Fruit fly (Drosophila melanogaster) whole organism, embryonic: ENCODE measurements around the gene CG45011.

Experiments used
- Adf1 ChIP-seq: fragments of 200-800 bp; sonication (Bioruptor generic); IDR thresholded peaks from 2 replicates; pipeline ENCODE4 v1.3.6; 2022; ENCODE audit warnings: missing biosample characterization, missing genetic modification characterization
- Awh ChIP-seq: fragments of 200-800 bp; sonication (Bioruptor generic); IDR thresholded peaks from 2 replicates; pipeline ENCODE4, ENCODE4 v1.3.6; 2022; ENCODE audit warnings: missing biosample characterization, missing genetic modification characterization
- B-H2 ChIP-seq: fragments of 200-800 bp; sonication (Bioruptor generic); optimal IDR thresholded peaks from 2 replicates; lab custom pipeline; 2018; ENCODE audit warnings: missing biosample characterization, mild to moderate bottlenecking, missing genetic modification characterization
- CG12155 ChIP-seq: fragments of 200-800 bp; sonication (Bioruptor generic); optimal IDR thresholded peaks from 3 replicates; lab custom pipeline; 2016; ENCODE audit warnings: missing biosample characterization, missing genetic modification characterization
- CG12744 ChIP-seq: fragments of 200-800 bp; sonication (Bioruptor generic); optimal IDR thresholded peaks from 2 replicates; lab custom pipeline; 2016; ENCODE audit warnings: missing biosample characterization, missing genetic modification characterization
- CG12769 ChIP-seq: fragments of 200-800 bp; sonication (Bioruptor generic); optimal IDR thresholded peaks from 2 replicates; lab custom pipeline; 2019; ENCODE audit warnings: missing biosample characterization, mild to moderate bottlenecking, missing genetic modification characterization, moderate library complexity
- CG14441 ChIP-seq: fragments of 200-800 bp; sonication (Bioruptor generic); IDR thresholded peaks from 2 replicates; pipeline ENCODE4 v1.3.6; 2022; ENCODE audit warnings: missing biosample characterization, missing genetic modification characterization
- CG16813 ChIP-seq: fragments of 200-800 bp; sonication (Bioruptor generic); IDR thresholded peaks from 3 replicates; pipeline ENCODE4 v1.3.6; 2022; ENCODE audit warnings: missing biosample characterization, missing genetic modification characterization; ENCODE audit not compliant: partially characterized antibody
- CG17612 ChIP-seq: fragments of 200-800 bp; sonication (Bioruptor generic); IDR thresholded peaks from 2 replicates; pipeline ENCODE4 v1.3.6; 2022; ENCODE audit warnings: missing biosample characterization, missing genetic modification characterization
- CG17829 ChIP-seq: fragments of 200-800 bp; optimal IDR thresholded peaks from 2 replicates; lab custom pipeline; 2019; ENCODE audit warnings: missing biosample characterization, mild to moderate bottlenecking, missing genetic modification characterization, moderate library complexity
- CG18764 ChIP-seq: fragments of 200-800 bp; sonication (Bioruptor generic); optimal IDR thresholded peaks from 3 replicates; lab custom pipeline; 2016; ENCODE audit warnings: missing biosample characterization, missing genetic modification characterization
- CG2116 ChIP-seq: fragments of 200-800 bp; sonication (Bioruptor generic); optimal IDR thresholded peaks from 3 replicates; lab custom pipeline; 2018; ENCODE audit warnings: missing biosample characterization, mild to moderate bottlenecking, missing genetic modification characterization
- CG2199 ChIP-seq: fragments of 200-800 bp; sonication (Bioruptor generic); IDR thresholded peaks from 3 replicates; pipeline ENCODE4 v1.3.6; 2022; ENCODE audit warnings: missing biosample characterization, missing genetic modification characterization
- CG34224 ChIP-seq: fragments of 200-800 bp; sonication (Bioruptor generic); IDR thresholded peaks from 3 replicates; pipeline ENCODE4 v1.3.6; 2022; ENCODE audit warnings: missing biosample characterization, missing genetic modification characterization; ENCODE audit not compliant: partially characterized antibody
- CG34376 ChIP-seq: fragments of 200-800 bp; sonication (Bioruptor generic); optimal IDR thresholded peaks from 2 replicates; lab custom pipeline; 2018; ENCODE audit warnings: missing biosample characterization, mild to moderate bottlenecking, missing genetic modification characterization
- CG4360 ChIP-seq: fragments of 200-800 bp; sonication (Bioruptor generic); IDR thresholded peaks from 2 replicates; pipeline ENCODE4 v1.3.6; 2022; ENCODE audit warnings: missing biosample characterization, missing genetic modification characterization
- CG6254 ChIP-seq: fragments of 200-800 bp; sonication (Bioruptor generic); optimal IDR thresholded peaks from 3 replicates; lab custom pipeline; 2017; ENCODE audit warnings: mild to moderate bottlenecking, missing biosample characterization, missing genetic modification reagents, missing genetic modification characterization
- CG6813 ChIP-seq: fragments of 200-800 bp; sonication (Bioruptor generic); optimal IDR thresholded peaks from 2 replicates; lab custom pipeline; 2017; ENCODE audit warnings: missing biosample characterization, missing genetic modification characterization, mild to moderate bottlenecking, moderate library complexity, missing genetic modification reagents
- CG7839 ChIP-seq: fragments of 200-800 bp; sonication (Bioruptor generic); optimal IDR thresholded peaks from 3 replicates; lab custom pipeline; 2018; ENCODE audit warnings: missing biosample characterization, mild to moderate bottlenecking, missing genetic modification characterization, moderate library complexity
- CG8478 ChIP-seq: fragments of >200 bp; optimal IDR thresholded peaks from 2 replicates; lab custom pipeline; 2018
- CHES-1-like ChIP-seq: fragments of 200-800 bp; sonication (Bioruptor generic); optimal IDR thresholded peaks from 2 replicates; lab custom pipeline; 2016; ENCODE audit warnings: missing biosample characterization, missing genetic modification characterization
- CkIIα-i1 ChIP-seq: fragments of 200-800 bp; sonication (Bioruptor generic); IDR thresholded peaks from 2 replicates; pipeline ENCODE4 v1.3.6; 2022; ENCODE audit warnings: missing biosample characterization, missing genetic modification characterization
- Elba2 ChIP-seq: fragments of 200-800 bp; sonication (Bioruptor generic); optimal IDR thresholded peaks from 3 replicates; lab custom pipeline; 2016; ENCODE audit warnings: missing biosample characterization, missing genetic modification characterization
- HmgZ ChIP-seq: fragments of 200-800 bp; sonication (Bioruptor generic); optimal IDR thresholded peaks from 2 replicates; lab custom pipeline; 2018; ENCODE audit warnings: missing biosample characterization, mild to moderate bottlenecking, missing genetic modification characterization
- Nf-YB ChIP-seq: fragments of 200-800 bp; sonication (Bioruptor generic); optimal IDR thresholded peaks from 3 replicates; lab custom pipeline; 2019; ENCODE audit warnings: missing biosample characterization, mild to moderate bottlenecking, missing genetic modification characterization, moderate library complexity
- Rx ChIP-seq: fragments of 200-800 bp; sonication (Bioruptor generic); IDR thresholded peaks from 2 replicates; pipeline ENCODE4 v1.3.6; 2022; ENCODE audit warnings: missing biosample characterization, missing genetic modification characterization
- Sox100B ChIP-seq: fragments of 200-800 bp; sonication (Bioruptor generic); optimal IDR thresholded peaks from 3 replicates; lab custom pipeline; 2018; ENCODE audit warnings: missing biosample characterization, mild to moderate bottlenecking, missing genetic modification characterization
- Vsx1 ChIP-seq: fragments of 200-800 bp; sonication (Bioruptor generic); optimal IDR thresholded peaks from 2 replicates; lab custom pipeline; 2017; ENCODE audit warnings: missing biosample characterization, mild to moderate bottlenecking, missing genetic modification characterization, missing genetic modification reagents
- ab ChIP-seq: fragments of 200-800 bp; sonication (Bioruptor generic); optimal IDR thresholded peaks from 2 replicates; lab custom pipeline; 2016; ENCODE audit warnings: missing biosample characterization, missing genetic modification characterization
- ara ChIP-seq: fragments of 200-800 bp; sonication (Bioruptor generic); IDR thresholded peaks from 2 replicates; pipeline ENCODE4 v1.3.6; 2022; ENCODE audit warnings: missing biosample characterization, missing genetic modification characterization
- az2 ChIP-seq: fragments of 200-800 bp; sonication (Bioruptor generic); optimal IDR thresholded peaks from 3 replicates; lab custom pipeline; 2016; ENCODE audit warnings: missing biosample characterization, missing genetic modification characterization
- bigmax ChIP-seq: fragments of 200-800 bp; sonication (Bioruptor generic); optimal IDR thresholded peaks from 2 replicates; lab custom pipeline; 2018; ENCODE audit warnings: missing biosample characterization, mild to moderate bottlenecking, missing genetic modification characterization
- bsh ChIP-seq, 2 experiments: fragments of 200-800 bp; sonication (Bioruptor generic); optimal IDR thresholded peaks; 2 replicates each; lab custom pipeline; 2017 to 2018; ENCODE audit warnings: mild to moderate bottlenecking in 2 of 2, missing biosample characterization in 2 of 2, missing genetic modification characterization in 2 of 2, moderate library complexity in 1 of 2
- dpn ChIP-seq, 2 experiments: fragments of 200-800 bp; sonication (Bioruptor generic); optimal IDR thresholded peaks; 3 replicates each; lab custom pipeline; 2016; ENCODE audit warnings: missing biosample characterization in 2 of 2, missing genetic modification characterization in 2 of 2
- ftz-f1 ChIP-seq: fragments of 200-800 bp; sonication (Bioruptor generic); optimal IDR thresholded peaks from 2 replicates; lab custom pipeline; 2016; ENCODE audit warnings: missing biosample characterization, missing genetic modification characterization
- gcm ChIP-seq: fragments of 200-800 bp; sonication (Bioruptor generic); optimal IDR thresholded peaks from 2 replicates; lab custom pipeline; 2019; ENCODE audit warnings: missing biosample characterization, mild to moderate bottlenecking, missing genetic modification characterization, moderate library complexity
- insv ChIP-seq, 2 experiments: fragments of 200-800 bp; sonication (Bioruptor generic); optimal IDR thresholded peaks; 3 replicates each; lab custom pipeline; 2016 to 2018; ENCODE audit warnings: missing biosample characterization in 2 of 2, missing genetic modification characterization in 2 of 2
- kni ChIP-seq: fragments of 200-800 bp; sonication (Bioruptor generic); optimal IDR thresholded peaks from 3 replicates; lab custom pipeline; 2017; ENCODE audit warnings: mild to moderate bottlenecking, missing biosample characterization, missing genetic modification reagents, missing genetic modification characterization
- nerfin-1 ChIP-seq: fragments of 200-800 bp; sonication (Bioruptor generic); optimal IDR thresholded peaks from 3 replicates; lab custom pipeline; 2019; ENCODE audit warnings: missing biosample characterization, mild to moderate bottlenecking, missing genetic modification characterization, moderate library complexity
- nom ChIP-seq: fragments of 200-800 bp; sonication (Bioruptor generic); optimal IDR thresholded peaks from 2 replicates; lab custom pipeline; 2017; ENCODE audit warnings: missing biosample characterization, missing genetic modification characterization, mild to moderate bottlenecking, moderate library complexity, missing genetic modification reagents
- odd ChIP-seq: fragments of 200-800 bp; sonication (Bioruptor generic); optimal IDR thresholded peaks from 2 replicates; lab custom pipeline; 2017; ENCODE audit warnings: missing biosample characterization, mild to moderate bottlenecking, missing genetic modification characterization
- rib ChIP-seq: fragments of 200-800 bp; sonication (Bioruptor generic); IDR thresholded peaks from 2 replicates; pipeline ENCODE4 v1.3.6; 2022; ENCODE audit warnings: missing biosample characterization, missing genetic modification characterization
- ro ChIP-seq: fragments of 200-800 bp; sonication (Bioruptor generic); IDR thresholded peaks from 2 replicates; pipeline ENCODE4 v1.3.6; 2022; ENCODE audit warnings: missing biosample characterization, missing genetic modification characterization
- row ChIP-seq: fragments of 200-800 bp; sonication (Bioruptor generic); IDR thresholded peaks from 3 replicates; pipeline ENCODE4 v1.3.6; 2022; ENCODE audit warnings: missing biosample characterization, missing genetic modification characterization
- toy ChIP-seq: fragments of 200-800 bp; sonication (Bioruptor generic); IDR thresholded peaks from 2 replicates; pipeline ENCODE4 v1.3.6; 2022; ENCODE audit warnings: missing biosample characterization, missing genetic modification characterization
- z ChIP-seq: fragments of 200-800 bp; sonication (Bioruptor generic); IDR thresholded peaks from 3 replicates; pipeline ENCODE4 v1.3.6; 2022; ENCODE audit warnings: missing biosample characterization, missing genetic modification characterization
- zen2 ChIP-seq: fragments of 200-800 bp; sonication (Bioruptor generic); IDR thresholded peaks from 3 replicates; pipeline ENCODE4 v1.3.6; 2022; ENCODE audit warnings: missing biosample characterization, missing genetic modification characterization; ENCODE audit not compliant: partially characterized antibody

CG45011 gene

dm6 chr2L:11806701-11807674 is 26.9 kb upstream of the CG45011 start:
- TF ChIP-seq Sox100B, result no peak
- peak; percentile 16 for TF ChIP-seq CG6813 (GFP tag; lab: Kevin White, UChicago)
- no peak for TF ChIP-seq CkIIα-i1
- peak in 1 of 2 experiments; percentile 7 for TF ChIP-seq dpn (GFP tag; optimal IDR thresholded peaks at IDR 0.05; lab: Kevin White, UChicago)
- peak; percentile 18 for TF ChIP-seq ab (GFP tag; lab: Kevin White, UChicago)
- 0 out of 2 replicates have a peak, but pooled peaks have one; percentile 15 for TF ChIP-seq Awh
- no peak for TF ChIP-seq az2
- peak; percentile 24 for TF ChIP-seq CHES-1-like (GFP tag; lab: Kevin White, UChicago)
- TF ChIP-seq CG4360 (GFP tag; lab: Robert Waterston, UW), result no peak
- TF ChIP-seq CG8478 (lab: Kevin White, UChicago), result peak; percentile 64
- peak in 1 of 2 experiments; percentile 82 for TF ChIP-seq bsh (GFP tag; optimal IDR thresholded peaks at IDR 0.05; lab: Kevin White, UChicago)
- peak; percentile 89 for TF ChIP-seq Nf-YB (GFP tag; lab: Kevin White, UChicago)
- peak; percentile 81 for TF ChIP-seq HmgZ
- TF ChIP-seq Vsx1, result peak; percentile 70
- peak; percentile 74; the same call in 1 of the 2 replicates for TF ChIP-seq rib (GFP tag; lab: Robert Waterston, UW)
- peak; percentile 15 for TF ChIP-seq CG12155 (GFP tag; lab: Kevin White, UChicago)
- TF ChIP-seq B-H2, result peak; percentile 25
- peak; percentile 93 for TF ChIP-seq nom (GFP tag; lab: Kevin White, UChicago)
- 0 out of 2 replicates have a peak, but pooled peaks have one; percentile 22 for TF ChIP-seq CG14441 (GFP tag; lab: Robert Waterston, UW)
- TF ChIP-seq toy (GFP tag; lab: Robert Waterston, UW), result no peak
- peak; percentile 39 for TF ChIP-seq nerfin-1 (tag; lab: Kevin White, UChicago)
- no peak for TF ChIP-seq CG17829 (tag; lab: Kevin White, UChicago)
- TF ChIP-seq zen2 (GFP tag; lab: Robert Waterston, UW), result peak; percentile 50; the same call in 2 of the 3 replicates
- TF ChIP-seq CG6254 (GFP tag; lab: Kevin White, UChicago), result peak; percentile 57
- TF ChIP-seq CG2116, result peak; percentile 90
- peak; percentile 72 for TF ChIP-seq CG12769 (tag; lab: Kevin White, UChicago)
- TF ChIP-seq CG17612 (GFP tag; lab: Robert Waterston, UW), result no peak
- no peak for TF ChIP-seq CG18764 (GFP tag; lab: Kevin White, UChicago)
- no peak for TF ChIP-seq Rx (GFP tag; lab: Robert Waterston, UW)
- peak; percentile 2 for TF ChIP-seq CG7839 (tag; lab: Kevin White, UChicago)
- no peak for TF ChIP-seq bigmax (GFP tag; lab: Kevin White, UChicago)
- TF ChIP-seq row, result no peak
- TF ChIP-seq ro (GFP tag; lab: Robert Waterston, UW), result no peak
- TF ChIP-seq CG34224, result peak; percentile 45; the same call in 2 of the 3 replicates
- TF ChIP-seq gcm (GFP tag; lab: Kevin White, UChicago), result peak; percentile 15
- peak; percentile 76 for TF ChIP-seq Elba2 (GFP tag; lab: Kevin White, UChicago)
- peak; percentile 60; the same call in 2 of the 3 replicates for TF ChIP-seq z
- peak; percentile 81 for TF ChIP-seq Adf1 (GFP tag; lab: Robert Waterston, UW)
- peak; percentile 13 for TF ChIP-seq CG12744 (GFP tag; lab: Kevin White, UChicago)
- TF ChIP-seq CG2199 (GFP tag; lab: Robert Waterston, UW), result peak; percentile 72; the same call in 2 of the 3 replicates
- peak; percentile 63 for TF ChIP-seq kni (GFP tag; lab: Kevin White, UChicago)
- peak; percentile 22 for TF ChIP-seq odd (GFP tag; lab: Kevin White, UChicago)
- TF ChIP-seq insv (GFP tag; optimal IDR thresholded peaks at IDR 0.05; lab: Kevin White, UChicago), result peak in 1 of 2 experiments; percentile 82
- peak; percentile 55 for TF ChIP-seq ftz-f1 (GFP tag; lab: Kevin White, UChicago)
- TF ChIP-seq ara (GFP tag; lab: Robert Waterston, UW), result 0 out of 2 replicates have a peak, but pooled peaks have one; percentile 7
- TF ChIP-seq CG16813, result no peak
- TF ChIP-seq CG34376 (GFP tag; lab: Kevin White, UChicago), result peak; percentile 23
